Fruit fly (Drosophila melanogaster) whole organism, pupa: ENCODE data around the gene mrva.

Source experiments
- CG14655 ChIP-seq: fragments of 200-800 bp; sonication (Bioruptor generic); optimal IDR thresholded peaks from 3 replicates; lab custom pipeline; 2017; ENCODE audit warnings: mild to moderate bottlenecking, missing biosample characterization, missing genetic modification reagents, missing genetic modification characterization
- CG17806 ChIP-seq: fragments of 200-800 bp; sonication (Bioruptor generic); optimal IDR thresholded peaks from 2 replicates; lab custom pipeline; 2018; ENCODE audit warnings: missing biosample characterization, mild to moderate bottlenecking, missing genetic modification characterization, moderate library complexity
- CG34367 ChIP-seq: fragments of 200-800 bp; sonication (Bioruptor generic); optimal IDR thresholded peaks from 2 replicates; lab custom pipeline; 2018; ENCODE audit warnings: missing biosample characterization, mild to moderate bottlenecking, missing genetic modification characterization
- CG8159 ChIP-seq: fragments of 200-800 bp; sonication (Bioruptor generic); optimal IDR thresholded peaks from 3 replicates; lab custom pipeline; 2018; ENCODE audit warnings: missing biosample characterization, mild to moderate bottlenecking, missing genetic modification characterization, moderate library complexity
- CG8301 ChIP-seq: fragments of 200-800 bp; sonication (Bioruptor generic); optimal IDR thresholded peaks from 2 replicates; lab custom pipeline; 2018; ENCODE audit warnings: missing biosample characterization, mild to moderate bottlenecking, missing genetic modification characterization
- D1 ChIP-seq: fragments of 200-800 bp; sonication (Bioruptor generic); optimal IDR thresholded peaks from 2 replicates; lab custom pipeline; 2018; ENCODE audit warnings: missing biosample characterization, mild to moderate bottlenecking, missing genetic modification characterization, moderate library complexity
- EcR ChIP-seq: fragments of 200-800 bp; sonication (Bioruptor generic); optimal IDR thresholded peaks from 3 replicates; lab custom pipeline; 2019; ENCODE audit warnings: missing biosample characterization, missing genetic modification characterization, mild to moderate bottlenecking, moderate library complexity, missing genetic modification reagents
- Pif1A ChIP-seq: fragments of 200-800 bp; sonication (Bioruptor generic); optimal IDR thresholded peaks from 3 replicates; lab custom pipeline; 2016; ENCODE audit warnings: missing biosample characterization, missing genetic modification characterization
- Pif1B ChIP-seq: fragments of 200-800 bp; sonication (Bioruptor generic); optimal IDR thresholded peaks from 3 replicates; lab custom pipeline; 2016; ENCODE audit warnings: missing biosample characterization, missing genetic modification characterization
- Snoo ChIP-seq: fragments of 200-800 bp; sonication (Bioruptor generic); optimal IDR thresholded peaks from 3 replicates; lab custom pipeline; 2017; ENCODE audit warnings: missing biosample characterization, mild to moderate bottlenecking, missing genetic modification characterization, inconsistent platforms
- rn ChIP-seq: fragments of 200-800 bp; sonication (Bioruptor generic); IDR thresholded peaks from 2 replicates; pipeline ENCODE4 v1.3.6; 2022; ENCODE audit warnings: missing biosample characterization, missing genetic modification characterization

dm6 chr3L:7349311-7349710, 20.7 kb upstream of the mrva start:
- no peak for TF ChIP-seq Pif1A (GFP tag; lab: Kevin White, UChicago)
- no peak for TF ChIP-seq CG14655 (GFP tag; lab: Kevin White, UChicago)
- TF ChIP-seq Snoo (tag; lab: Kevin White, UChicago), result no peak
- no peak for TF ChIP-seq CG8159 (tag; lab: Kevin White, UChicago)
- TF ChIP-seq rn (GFP tag; lab: Robert Waterston, UW), result no peak
- TF ChIP-seq D1 (tag; lab: Kevin White, UChicago), result no peak
- TF ChIP-seq Pif1B (GFP tag; lab: Kevin White, UChicago), result no peak
- TF ChIP-seq CG34367 (tag; lab: Kevin White, UChicago), result no peak
- TF ChIP-seq CG8301 (tag; lab: Kevin White, UChicago), result no peak
- no peak for TF ChIP-seq EcR (GFP tag; lab: Kevin White, UChicago)
- no peak for TF ChIP-seq CG17806 (tag; lab: Kevin White, UChicago)
